Worm (Caenorhabditis elegans): Measurements from ENCODE around the gene C06C3.7.

ce11 chrII:9378174-9378573 is 7.2 kb upstream of the C06C3.7 start:
- TF ChIP-seq bed-1 (GFP tag; IDR thresholded peaks at IDR 0.05) (no peak), him-1 (tag; optimal IDR thresholded peaks at IDR 0.05) (no peak), cebp-1 (GFP tag; IDR thresholded peaks at IDR 0.05) (no peak), cebp-1 (tag; optimal IDR thresholded peaks at IDR 0.05) (no peak), ceh-100 (GFP tag; IDR thresholded peaks at IDR 0.05) (no peak), nhr-90 (tag; optimal IDR thresholded peaks at IDR 0.05) (no peak), ets-4 (GFP tag; optimal IDR thresholded peaks at IDR 0.05) (no peak), attf-5 (GFP tag; optimal IDR thresholded peaks at IDR 0.05) (no peak), unc-62 (GFP tag; optimal IDR thresholded peaks at IDR 0.05) (no peak), attf-6 (GFP tag; IDR thresholded peaks at IDR 0.05) (no peak), let-607 (tag; optimal IDR thresholded peaks at IDR 0.05) (no peak), madf-3 (GFP tag; IDR thresholded peaks at IDR 0.05) (no peak), mel-28 (tag; optimal IDR thresholded peaks at IDR 0.05; ENCODE audit: borderline replicate concordance) (no peak)
